Worm (Caenorhabditis elegans) whole organism, L3 larva: ENCODE measurements around the gene inpp-5K.

Experiments
- R02D3.7 ChIP-seq: fragments of 150-350 bp; optimal IDR thresholded peaks from 2 replicates; lab custom pipeline; 2014; ENCODE audit warnings: missing biosample characterization, missing genetic modification characterization
- ZK546.5 ChIP-seq: sonication (generic microtip); optimal IDR thresholded peaks from 2 replicates; lab custom pipeline; 2017; ENCODE audit warnings: missing biosample characterization, missing genetic modification characterization
- aly-2 ChIP-seq: fragments of 150-350 bp; optimal IDR thresholded peaks from 2 replicates; lab custom pipeline; 2014; ENCODE audit warnings: missing biosample characterization, missing genetic modification characterization
- ama-1 ChIP-seq: fragments of 150-350 bp; optimal IDR thresholded peaks from 2 replicates; lab custom pipeline; 2018
- ceh-16 ChIP-seq: sonication (generic microtip); optimal IDR thresholded peaks from 2 replicates; lab custom pipeline; 2017; ENCODE audit warnings: missing biosample characterization, missing genetic modification characterization
- ceh-28 ChIP-seq: fragments of 150-350 bp; optimal IDR thresholded peaks from 2 replicates; lab custom pipeline; 2014; ENCODE audit warnings: missing biosample characterization, missing genetic modification reagents, missing genetic modification characterization
- ceh-82 ChIP-seq: fragments of 150-350 bp; optimal IDR thresholded peaks from 2 replicates; lab custom pipeline; 2014; ENCODE audit warnings: missing biosample characterization, missing genetic modification characterization
- ceh-9 ChIP-seq: sonication (generic microtip); optimal IDR thresholded peaks from 2 replicates; lab custom pipeline; 2018; ENCODE audit warnings: missing biosample characterization, missing genetic modification characterization
- daf-12 ChIP-seq: fragments of 150-350 bp; optimal IDR thresholded peaks from 2 replicates; lab custom pipeline; 2014; ENCODE audit warnings: missing biosample characterization, missing genetic modification reagents, missing genetic modification characterization
- egl-27 ChIP-seq: sonication (generic microtip); optimal IDR thresholded peaks from 4 replicates; lab custom pipeline; 2017; ENCODE audit warnings: missing biosample characterization, missing genetic modification reagents, missing genetic modification characterization
- egl-5 ChIP-seq: fragments of 150-350 bp; optimal IDR thresholded peaks from 2 replicates; lab custom pipeline; 2017; ENCODE audit warnings: missing biosample characterization, missing genetic modification reagents, missing genetic modification characterization, inconsistent platforms
- elt-1 ChIP-seq: fragments of 150-350 bp; optimal IDR thresholded peaks from 2 replicates; lab custom pipeline; 2014; ENCODE audit warnings: missing biosample characterization, missing genetic modification characterization
- elt-2 ChIP-seq: sonication (generic microtip); optimal IDR thresholded peaks from 2 replicates; lab custom pipeline; 2016; ENCODE audit warnings: missing genetic modification reagents, mild to moderate bottlenecking, missing genetic modification characterization, missing compliant biosample characterization
- elt-3 ChIP-seq, 3 experiments: fragments of 150-350 bp in 1 of 3; sonication (generic microtip) in 2 of 3; optimal IDR thresholded peaks; 2 replicates in 2 of 3; 4 replicates in 1 of 3; lab custom pipeline; 2014 to 2017; ENCODE audit warnings: missing biosample characterization in 3 of 3, missing genetic modification characterization in 3 of 3
- eor-1 ChIP-seq, 2 experiments: fragments of 150-350 bp; optimal IDR thresholded peaks; 2 replicates each; lab custom pipeline; 2014 to 2018; ENCODE audit warnings: missing biosample characterization in 2 of 2, missing genetic modification characterization in 2 of 2
- fkh-10 ChIP-seq: sonication (generic microtip); optimal IDR thresholded peaks from 2 replicates; lab custom pipeline; 2017; ENCODE audit warnings: missing biosample characterization, missing genetic modification reagents, missing genetic modification characterization
- fkh-2 ChIP-seq: fragments of 150-350 bp; optimal IDR thresholded peaks from 2 replicates; lab custom pipeline; 2014; ENCODE audit warnings: missing biosample characterization, missing genetic modification reagents, missing genetic modification characterization
- fos-1 ChIP-seq: fragments of 150-350 bp; optimal IDR thresholded peaks from 2 replicates; lab custom pipeline; 2014; ENCODE audit warnings: missing biosample characterization, missing genetic modification characterization
- hmg-11 ChIP-seq: sonication (generic microtip); optimal IDR thresholded peaks from 2 replicates; lab custom pipeline; 2016; ENCODE audit warnings: missing genetic modification characterization, missing compliant biosample characterization
- jun-1 ChIP-seq: fragments of 150-350 bp; optimal IDR thresholded peaks from 2 replicates; lab custom pipeline; 2014; ENCODE audit warnings: missing biosample characterization, missing genetic modification reagents, missing genetic modification characterization
- lin-15B ChIP-seq: fragments of 150-350 bp; optimal IDR thresholded peaks from 2 replicates; lab custom pipeline; 2014; ENCODE audit warnings: missing biosample characterization, missing genetic modification characterization
- lin-39 ChIP-seq: fragments of 150-350 bp; optimal IDR thresholded peaks from 2 replicates; lab custom pipeline; 2018; ENCODE audit warnings: missing biosample characterization, missing genetic modification reagents, missing genetic modification characterization
- lsy-12 ChIP-seq: sonication (generic microtip); optimal IDR thresholded peaks from 2 replicates; lab custom pipeline; 2016; ENCODE audit warnings: mild to moderate bottlenecking, missing genetic modification characterization, missing compliant biosample characterization
- mdl-1 ChIP-seq: fragments of 150-350 bp; optimal IDR thresholded peaks from 2 replicates; lab custom pipeline; 2014; ENCODE audit warnings: missing biosample characterization, missing genetic modification characterization
- mml-1 ChIP-seq: fragments of 150-350 bp; sonication (generic microtip); optimal IDR thresholded peaks from 3 replicates; lab custom pipeline; 2014; ENCODE audit warnings: missing biosample characterization, missing genetic modification characterization
- nfya-1 ChIP-seq: sonication (generic microtip); optimal IDR thresholded peaks from 2 replicates; lab custom pipeline; 2017; ENCODE audit warnings: missing genetic modification characterization, mild to moderate bottlenecking, missing compliant biosample characterization, antibody characterized with exemption, moderate library complexity; ENCODE audit not compliant: insufficient read depth
- nhr-11 ChIP-seq: fragments of 150-350 bp; optimal IDR thresholded peaks from 2 replicates; lab custom pipeline; 2014; ENCODE audit warnings: missing biosample characterization, missing genetic modification characterization
- nhr-12 ChIP-seq: fragments of 150-350 bp; optimal IDR thresholded peaks from 2 replicates; lab custom pipeline; 2014; ENCODE audit warnings: missing biosample characterization, missing genetic modification characterization
- nhr-23 ChIP-seq: fragments of 150-350 bp; optimal IDR thresholded peaks from 2 replicates; lab custom pipeline; 2014; ENCODE audit warnings: missing biosample characterization, missing genetic modification reagents, missing genetic modification characterization
- nhr-237 ChIP-seq: fragments of 150-350 bp; optimal IDR thresholded peaks from 2 replicates; lab custom pipeline; 2014; ENCODE audit warnings: missing biosample characterization, missing genetic modification characterization
- nhr-25 ChIP-seq: sonication (generic microtip); optimal IDR thresholded peaks from 2 replicates; lab custom pipeline; 2017; ENCODE audit warnings: missing biosample characterization, missing genetic modification characterization
- nhr-28 ChIP-seq: fragments of 150-350 bp; optimal IDR thresholded peaks from 2 replicates; lab custom pipeline; 2014; ENCODE audit warnings: missing biosample characterization, missing genetic modification characterization
- nhr-43 ChIP-seq: sonication (generic microtip); optimal IDR thresholded peaks from 2 replicates; lab custom pipeline; 2016; ENCODE audit warnings: mild to moderate bottlenecking, missing genetic modification characterization, missing compliant biosample characterization; ENCODE audit not compliant: poor library complexity, severe bottlenecking
- nhr-67 ChIP-seq: fragments of 150-350 bp; optimal IDR thresholded peaks from 2 replicates; lab custom pipeline; 2014; ENCODE audit warnings: missing biosample characterization, missing genetic modification characterization
- nhr-76 ChIP-seq: fragments of 150-350 bp; sonication (generic microtip); optimal IDR thresholded peaks from 5 replicates; lab custom pipeline; 2014; ENCODE audit warnings: missing biosample characterization, missing genetic modification characterization
- nhr-77 ChIP-seq: fragments of 150-350 bp; optimal IDR thresholded peaks from 2 replicates; lab custom pipeline; 2014; ENCODE audit warnings: missing biosample characterization, missing genetic modification characterization
- pha-4 ChIP-seq: fragments of 150-350 bp; optimal IDR thresholded peaks from 2 replicates; lab custom pipeline; 2014; ENCODE audit warnings: missing biosample characterization, missing genetic modification reagents, missing genetic modification characterization
- pqm-1 ChIP-seq: fragments of 150-350 bp; optimal IDR thresholded peaks from 2 replicates; lab custom pipeline; 2017; ENCODE audit warnings: missing biosample characterization, missing genetic modification characterization, inconsistent platforms
- sea-2 ChIP-seq: fragments of 150-350 bp; sonication (generic microtip); optimal IDR thresholded peaks from 4 replicates; lab custom pipeline; 2014; ENCODE audit warnings: missing biosample characterization, missing genetic modification reagents, missing genetic modification characterization
- skn-1 ChIP-seq: fragments of 150-350 bp; optimal IDR thresholded peaks from 2 replicates; lab custom pipeline; 2014; ENCODE audit warnings: missing biosample characterization, missing genetic modification characterization
- snpc-4 ChIP-seq: fragments of 150-350 bp; optimal IDR thresholded peaks from 2 replicates; lab custom pipeline; 2014; ENCODE audit warnings: missing biosample characterization, missing genetic modification characterization
- tbx-2 ChIP-seq: sonication (generic microtip); optimal IDR thresholded peaks from 2 replicates; lab custom pipeline; 2016; ENCODE audit warnings: mild to moderate bottlenecking, missing genetic modification characterization, missing compliant biosample characterization
- unc-39 ChIP-seq: sonication (generic microtip); optimal IDR thresholded peaks from 4 replicates; lab custom pipeline; 2017; ENCODE audit warnings: missing biosample characterization, missing genetic modification characterization
- unc-62 ChIP-seq: fragments of 150-350 bp; sonication (generic microtip); optimal IDR thresholded peaks from 4 replicates; lab custom pipeline; 2014; ENCODE audit warnings: missing biosample characterization, missing genetic modification reagents, missing genetic modification characterization
- zag-1 ChIP-seq: fragments of 150-350 bp; optimal IDR thresholded peaks from 2 replicates; lab custom pipeline; 2014; ENCODE audit warnings: missing biosample characterization, missing genetic modification characterization
- ztf-11 ChIP-seq: fragments of 150-350 bp; optimal IDR thresholded peaks from 2 replicates; lab custom pipeline; 2014; ENCODE audit warnings: missing biosample characterization, missing genetic modification characterization
- ztf-4 ChIP-seq: fragments of 150-350 bp; optimal IDR thresholded peaks from 2 replicates; lab custom pipeline; 2014; ENCODE audit warnings: missing biosample characterization, missing genetic modification characterization

inpp-5K gene

ce11 chrIII:8124323-8124722 is 36.8 kb downstream of the inpp-5K start:
- peak; percentile 79 for TF ChIP-seq pha-4 (tag; lab: Kevin White, UChicago)
- TF ChIP-seq nhr-237 (tag; lab: Kevin White, UChicago): no peak
- no peak for TF ChIP-seq sea-2 (GFP tag; lab: Kevin White, UChicago)
- TF ChIP-seq fos-1 (tag; lab: Kevin White, UChicago): no peak
- TF ChIP-seq mml-1 (tag; lab: Kevin White, UChicago): no peak
- TF ChIP-seq daf-12 (tag; lab: Kevin White, UChicago): no peak
- TF ChIP-seq unc-62 (GFP tag; lab: Kevin White, UChicago): no peak
- no peak for TF ChIP-seq nhr-67
- TF ChIP-seq lsy-12 (tag; lab: Kevin White, UChicago): no peak
- TF ChIP-seq lin-15B: peak; percentile 37
- TF ChIP-seq elt-3 (tag; optimal IDR thresholded peaks at IDR 0.05; lab: Kevin White, UChicago): no peak
- TF ChIP-seq R02D3.7: no peak
- TF ChIP-seq nhr-11: no peak
- TF ChIP-seq egl-5 (tag; lab: Kevin White, UChicago): peak; percentile 89
- peak; percentile 50 for TF ChIP-seq jun-1 (tag; lab: Kevin White, UChicago)
- TF ChIP-seq nhr-28 (tag; lab: Kevin White, UChicago): no peak
- TF ChIP-seq aly-2 (tag; lab: Kevin White, UChicago): no peak
- peak; percentile 21 for TF ChIP-seq elt-1
- TF ChIP-seq ceh-82 (tag; lab: Kevin White, UChicago): no peak
- TF ChIP-seq nhr-77 (tag; lab: Kevin White, UChicago): no peak
- TF ChIP-seq nhr-25 (tag; lab: Kevin White, UChicago): peak; percentile 25
- TF ChIP-seq lin-39 (tag; lab: Kevin White, UChicago): peak; percentile 20
- peak; percentile 67 for TF ChIP-seq fkh-10
- no peak for TF ChIP-seq unc-39 (tag; lab: Kevin White, UChicago)
- peak; percentile 31 for TF ChIP-seq mdl-1 (tag; lab: Kevin White, UChicago)
- TF ChIP-seq pqm-1 (tag; lab: Kevin White, UChicago): peak; percentile 60
- TF ChIP-seq ZK546.5 (tag; lab: Kevin White, UChicago): no peak
- no peak for TF ChIP-seq ama-1 (lab: Kevin White, UChicago)
- TF ChIP-seq eor-1 (tag; optimal IDR thresholded peaks at IDR 0.05; lab: Kevin White, UChicago): no peak
- TF ChIP-seq nfya-1: peak; percentile 91
- TF ChIP-seq ztf-4 (tag; lab: Kevin White, UChicago): no peak
- no peak for TF ChIP-seq egl-27 (tag; lab: Kevin White, UChicago)
- TF ChIP-seq nhr-43 (tag; lab: Kevin White, UChicago): no peak
- TF ChIP-seq ztf-11 (tag; lab: Kevin White, UChicago): no peak
- TF ChIP-seq snpc-4 (tag; lab: Kevin White, UChicago): peak; percentile 38
- no peak for TF ChIP-seq ceh-16 (tag; lab: Kevin White, UChicago)
- TF ChIP-seq fkh-2: no peak
- TF ChIP-seq ceh-9 (tag; lab: Kevin White, UChicago): no peak
- TF ChIP-seq nhr-12 (tag; lab: Kevin White, UChicago): no peak
- TF ChIP-seq elt-2 (tag; lab: Kevin White, UChicago): peak; percentile 48
- peak; percentile 11 for TF ChIP-seq hmg-11 (tag; lab: Kevin White, UChicago)
- TF ChIP-seq skn-1 (tag; lab: Kevin White, UChicago): peak; percentile 65
- no peak for TF ChIP-seq tbx-2
- TF ChIP-seq nhr-23 (tag; lab: Kevin White, UChicago): peak; percentile 86
- no peak for TF ChIP-seq zag-1 (tag; lab: Kevin White, UChicago)
- TF ChIP-seq nhr-76 (tag; lab: Kevin White, UChicago): no peak
- TF ChIP-seq ceh-28 (tag; lab: Kevin White, UChicago): peak; percentile 41
- TF ChIP-seq, all 47 proteins: peak for 17
